Worm (Caenorhabditis elegans) whole organism, L1 larva: ENCODE measurements around the gene ZK892.5.
A peak's percentile ranks its signal among the peaks of the same experiment; 100 is the strongest.

Experiments
- C16A3.4 ChIP-seq: fragments of 150-350 bp; optimal IDR thresholded peaks from 2 replicates; lab custom pipeline; 2014; ENCODE audit warnings: missing biosample characterization, missing genetic modification characterization
- F16B12.6 ChIP-seq: fragments of 150-350 bp; optimal IDR thresholded peaks from 2 replicates; lab custom pipeline; 2014; ENCODE audit warnings: missing biosample characterization, missing genetic modification characterization
- aha-1 ChIP-seq: fragments of 150-350 bp; optimal IDR thresholded peaks from 2 replicates; lab custom pipeline; 2014; ENCODE audit warnings: missing biosample characterization, missing genetic modification characterization
- alr-1 ChIP-seq: fragments of 200-800 bp; sonication (Bioruptor generic); optimal IDR thresholded peaks from 2 replicates; lab custom pipeline; 2018; ENCODE audit warnings: borderline replicate concordance, mild to moderate bottlenecking, missing genetic modification characterization, missing compliant biosample characterization
- aly-2 ChIP-seq: fragments of 150-350 bp; optimal IDR thresholded peaks from 2 replicates; lab custom pipeline; 2014; ENCODE audit warnings: missing biosample characterization, missing genetic modification characterization
- blmp-1 ChIP-seq: fragments of 150-350 bp; optimal IDR thresholded peaks from 2 replicates; lab custom pipeline; 2014; ENCODE audit warnings: missing biosample characterization, missing genetic modification characterization
- ceh-63 ChIP-seq: fragments of 200-800 bp; sonication (Bioruptor generic); optimal IDR thresholded peaks from 2 replicates; lab custom pipeline; 2018; ENCODE audit warnings: mild to moderate bottlenecking, missing genetic modification characterization, missing compliant biosample characterization
- ceh-90 ChIP-seq: sonication (generic microtip); optimal IDR thresholded peaks from 2 replicates; lab custom pipeline; 2016; ENCODE audit warnings: missing genetic modification characterization, missing compliant biosample characterization
- dsc-1 ChIP-seq: sonication (generic microtip); optimal IDR thresholded peaks from 2 replicates; lab custom pipeline; 2016; ENCODE audit warnings: mild to moderate bottlenecking, missing genetic modification characterization, missing compliant biosample characterization
- efl-1 ChIP-seq, 4 experiments: fragments of 150-350 bp; optimal IDR thresholded peaks in 3 of 4; peaks in 1 of 4; 1 replicate in 1 of 4; 2 replicates in 3 of 4; lab custom pipeline; 2014; ENCODE audit warnings: missing biosample characterization in 2 of 4, missing genetic modification characterization in 2 of 4, missing genetic modification reagents in 2 of 4
- efl-3 ChIP-seq: fragments of 200-800 bp; sonication (Bioruptor generic); optimal IDR thresholded peaks from 2 replicates; lab custom pipeline; 2018; ENCODE audit warnings: mild to moderate bottlenecking, missing genetic modification characterization, missing compliant biosample characterization
- egl-13 ChIP-seq: sonication (generic microtip); optimal IDR thresholded peaks from 2 replicates; lab custom pipeline; 2016; ENCODE audit warnings: missing genotype, missing genetic modification reagents, missing genetic modification characterization, missing compliant biosample characterization
- elt-3 ChIP-seq, 6 experiments: fragments of 150-350 bp in 1 of 6; sonication (generic microtip); optimal IDR thresholded peaks; 2 replicates each; lab custom pipeline; 2017 to 2018; ENCODE audit warnings: missing biosample characterization in 6 of 6, missing genetic modification characterization in 6 of 6, inconsistent platforms in 1 of 6
- ets-5 ChIP-seq: fragments of 200-800 bp; sonication (Bioruptor generic); IDR thresholded peaks from 2 replicates; pipeline ENCODE4 v1.3.6; 2022; ENCODE audit warnings: missing genetic modification characterization, missing compliant biosample characterization
- hlh-4 ChIP-seq: sonication (generic microtip); optimal IDR thresholded peaks from 2 replicates; lab custom pipeline; 2016; ENCODE audit warnings: mild to moderate bottlenecking, missing genetic modification characterization, missing compliant biosample characterization
- hpl-2 ChIP-seq: fragments of 150-350 bp; optimal IDR thresholded peaks from 2 replicates; lab custom pipeline; 2014; ENCODE audit warnings: missing biosample characterization, missing genetic modification reagents, missing genetic modification characterization
- jun-1 ChIP-seq: fragments of 150-350 bp; optimal IDR thresholded peaks from 2 replicates; lab custom pipeline; 2014; ENCODE audit warnings: missing biosample characterization, missing genetic modification reagents, missing genetic modification characterization
- lin-14 ChIP-seq: fragments of 200-800 bp; sonication (Bioruptor generic); optimal IDR thresholded peaks from 2 replicates; lab custom pipeline; 2018; ENCODE audit warnings: mild to moderate bottlenecking, missing genetic modification characterization, moderate library complexity, missing compliant biosample characterization
- mdl-1 ChIP-seq, 2 experiments: fragments of 150-350 bp; optimal IDR thresholded peaks; 2 replicates each; lab custom pipeline; 2014 to 2017; ENCODE audit warnings: missing biosample characterization in 2 of 2, missing genetic modification characterization in 2 of 2, inconsistent platforms in 1 of 2
- mep-1 ChIP-seq: fragments of 150-350 bp; optimal IDR thresholded peaks from 2 replicates; lab custom pipeline; 2014; ENCODE audit warnings: missing biosample characterization, missing genetic modification characterization
- nhr-12 ChIP-seq: sonication (generic microtip); optimal IDR thresholded peaks from 2 replicates; lab custom pipeline; 2017; ENCODE audit warnings: missing biosample characterization, missing genetic modification characterization
- nhr-20 ChIP-seq: sonication (generic microtip); optimal IDR thresholded peaks from 2 replicates; lab custom pipeline; 2016; ENCODE audit warnings: mild to moderate bottlenecking, missing genetic modification characterization, missing compliant biosample characterization
- nhr-71 ChIP-seq: sonication (generic microtip); optimal IDR thresholded peaks from 2 replicates; lab custom pipeline; 2016; ENCODE audit warnings: mild to moderate bottlenecking, missing genetic modification characterization, moderate library complexity, missing compliant biosample characterization
- nhr-76 ChIP-seq: sonication (generic microtip); optimal IDR thresholded peaks from 2 replicates; lab custom pipeline; 2017; ENCODE audit warnings: missing biosample characterization, missing genetic modification characterization
- nhr-90 ChIP-seq: sonication (generic microtip); optimal IDR thresholded peaks from 2 replicates; lab custom pipeline; 2016; ENCODE audit warnings: mild to moderate bottlenecking, missing genetic modification characterization, missing compliant biosample characterization; ENCODE audit not compliant: poor library complexity
- pag-3 ChIP-seq: sonication (generic microtip); optimal IDR thresholded peaks from 2 replicates; lab custom pipeline; 2017; ENCODE audit warnings: missing genetic modification characterization, mild to moderate bottlenecking, missing compliant biosample characterization, antibody characterized with exemption, borderline replicate concordance; ENCODE audit not compliant: insufficient read depth
- snu-23 ChIP-seq: sonication (generic microtip); optimal IDR thresholded peaks from 2 replicates; lab custom pipeline; 2016; ENCODE audit warnings: missing genetic modification characterization, missing compliant biosample characterization
- zag-1 ChIP-seq: fragments of 150-350 bp; optimal IDR thresholded peaks from 2 replicates; lab custom pipeline; 2014; ENCODE audit warnings: missing biosample characterization, missing genetic modification characterization

Gene ZK892.5

ce11 chrII:10044961-10045360 is 36.9 kb downstream of the ZK892.5 start, which contains the start of the genes F52H3.11 and bath-38 (continued):
- TF ChIP-seq C16A3.4 (tag; lab: Kevin White, UChicago) = peak; percentile 59
- TF ChIP-seq hpl-2 (GFP tag; lab: Kevin White, UChicago) = no peak

ce11 chrII:10045670-10046069 is 37.7 kb downstream of the ZK892.5 start:
- TF ChIP-seq elt-3 (tag; optimal IDR thresholded peaks at IDR 0.05; lab: Kevin White, UChicago) (peak in 1 of 6 experiments; percentile 55), ceh-90 (tag; lab: Kevin White, UChicago) (no peak), aly-2 (no peak), blmp-1 (tag; lab: Kevin White, UChicago) (peak; percentile 97), efl-3 (GFP tag; lab: Kevin White, UChicago) (no peak), alr-1 (tag; lab: Kevin White, UChicago) (no peak), efl-1 (optimal IDR thresholded peaks at IDR 0.05; lab: Kevin White, UChicago) (no peak), efl-1 (GFP tag; optimal IDR thresholded peaks at IDR 0.05 in 1 of 2; lab: Kevin White, UChicago) (peak in 1 of 2 experiments; percentile 77)

- TF ChIP-seq mdl-1 (tag; optimal IDR thresholded peaks at IDR 0.05; lab: Kevin White, UChicago) (no peak), elt-3 (tag; optimal IDR thresholded peaks at IDR 0.05; lab: Kevin White, UChicago) (no peak), nhr-20 (tag; lab: Kevin White, UChicago) (no peak), nhr-12 (tag; lab: Kevin White, UChicago) (no peak), jun-1 (no peak), dsc-1 (tag; lab: Kevin White, UChicago) (no peak), F16B12.6 (tag; lab: Kevin White, UChicago) (no peak), ets-5 (no peak), mep-1 (tag; lab: Kevin White, UChicago) (no peak), hlh-4 (tag; lab: Kevin White, UChicago) (no peak), aha-1 (tag; lab: Kevin White, UChicago) (no peak), nhr-76 (no peak), nhr-71 (tag; lab: Kevin White, UChicago) (no peak), egl-13 (no peak), snu-23 (GFP tag; lab: Kevin White, UChicago) (no peak), zag-1 (tag; lab: Kevin White, UChicago) (no peak)
Observed at ce11 chrII:10048568-10048967, 40.6 kb downstream of the ZK892.5 start, which contains the start of gene flp-4. Gene flp-4 (plus strand): TSS chrII:10048868.

ce11 chrII:10051485-10051884 is 43.5 kb downstream of the ZK892.5 start:
- no peak for TF ChIP-seq efl-1 (optimal IDR thresholded peaks at IDR 0.05; lab: Kevin White, UChicago)
- peak in 1 of 2 experiments; percentile 29 for TF ChIP-seq efl-1 (GFP tag; optimal IDR thresholded peaks at IDR 0.05 in 1 of 2; lab: Kevin White, UChicago)
- no peak for TF ChIP-seq pag-3
- TF ChIP-seq nhr-90 = no peak
- peak; percentile 65 for TF ChIP-seq dsc-1 (tag; lab: Kevin White, UChicago)
- TF ChIP-seq lin-14 (GFP tag; lab: Kevin White, UChicago) = peak; percentile 27

ce11 chrII:10056545-10057038 is 48.6 kb downstream of the ZK892.5 start, which contains the start of gene C18D1.2:
Gene C18D1.2 (plus strand): TSS chrII:10056988.
- no peak for TF ChIP-seq efl-1 (optimal IDR thresholded peaks at IDR 0.05; lab: Kevin White, UChicago)
- peak in 1 of 2 experiments; percentile 91 for TF ChIP-seq efl-1 (GFP tag; optimal IDR thresholded peaks at IDR 0.05 in 1 of 2; lab: Kevin White, UChicago)
- TF ChIP-seq ceh-63 (GFP tag; lab: Kevin White, UChicago) = no peak
